Worm (Caenorhabditis elegans) whole organism, L1 larva: ENCODE results near the gene abhd-3.1.
A peak's percentile ranks its signal among the peaks of the same experiment; 100 is the strongest.

Source experiments
- C16A3.4 ChIP-seq: fragments of 150-350 bp; optimal IDR thresholded peaks from 2 replicates; lab custom pipeline; 2014; ENCODE audit warnings: missing biosample characterization, missing genetic modification characterization
- F16B12.6 ChIP-seq: fragments of 150-350 bp; optimal IDR thresholded peaks from 2 replicates; lab custom pipeline; 2014; ENCODE audit warnings: missing biosample characterization, missing genetic modification characterization
- Y116A8C.19 ChIP-seq: sonication (generic microtip); optimal IDR thresholded peaks from 2 replicates; lab custom pipeline; 2016; ENCODE audit warnings: missing compliant biosample characterization, missing genetic modification characterization, borderline replicate concordance
- aha-1 ChIP-seq: fragments of 150-350 bp; optimal IDR thresholded peaks from 2 replicates; lab custom pipeline; 2014; ENCODE audit warnings: missing biosample characterization, missing genetic modification characterization
- aly-2 ChIP-seq: fragments of 150-350 bp; optimal IDR thresholded peaks from 2 replicates; lab custom pipeline; 2014; ENCODE audit warnings: missing biosample characterization, missing genetic modification characterization
- ama-1 ChIP-seq: fragments of 150-350 bp; optimal IDR thresholded peaks from 2 replicates; lab custom pipeline; 2014
- ceh-63 ChIP-seq: fragments of 200-800 bp; sonication (Bioruptor generic); optimal IDR thresholded peaks from 2 replicates; lab custom pipeline; 2018; ENCODE audit warnings: mild to moderate bottlenecking, missing genetic modification characterization, missing compliant biosample characterization
- ceh-8 ChIP-seq: fragments of 200-800 bp; sonication (Bioruptor generic); optimal IDR thresholded peaks from 2 replicates; lab custom pipeline; 2018; ENCODE audit warnings: mild to moderate bottlenecking, missing genetic modification characterization, moderate library complexity, missing compliant biosample characterization
- ceh-82 ChIP-seq, 3 experiments: fragments of 150-350 bp in 1 of 3; sonication (generic microtip) in 2 of 3; optimal IDR thresholded peaks; 2 replicates each; lab custom pipeline; 2014 to 2017; ENCODE audit warnings: missing biosample characterization in 3 of 3, missing genetic modification characterization in 3 of 3
- ceh-88 ChIP-seq: fragments of 200-800 bp; sonication (Bioruptor generic); IDR thresholded peaks from 2 replicates; pipeline ENCODE4 v1.3.6; 2022; ENCODE audit warnings: missing genetic modification characterization, missing compliant biosample characterization
- ceh-90 ChIP-seq: sonication (generic microtip); optimal IDR thresholded peaks from 2 replicates; lab custom pipeline; 2016; ENCODE audit warnings: missing genetic modification characterization, missing compliant biosample characterization
- efl-1 ChIP-seq, 4 experiments: fragments of 150-350 bp; optimal IDR thresholded peaks in 3 of 4; peaks in 1 of 4; 1 replicate in 1 of 4; 2 replicates in 3 of 4; lab custom pipeline; 2014; ENCODE audit warnings: missing biosample characterization in 2 of 4, missing genetic modification characterization in 2 of 4, missing genetic modification reagents in 2 of 4
- egl-27 ChIP-seq, 2 experiments: fragments of 150-350 bp in 1 of 2; sonication (generic microtip); optimal IDR thresholded peaks; 3 replicates each; lab custom pipeline; 2017 to 2018; ENCODE audit warnings: missing biosample characterization in 2 of 2, missing genetic modification characterization in 2 of 2, missing genetic modification reagents in 2 of 2
- elt-2 ChIP-seq: sonication (generic microtip); optimal IDR thresholded peaks from 2 replicates; lab custom pipeline; 2016; ENCODE audit warnings: missing genetic modification characterization, mild to moderate bottlenecking, inconsistent platforms, missing compliant biosample characterization, missing genetic modification reagents
- elt-3 ChIP-seq, 6 experiments: fragments of 150-350 bp in 1 of 6; sonication (generic microtip); optimal IDR thresholded peaks; 2 replicates each; lab custom pipeline; 2017 to 2018; ENCODE audit warnings: missing biosample characterization in 6 of 6, missing genetic modification characterization in 6 of 6, inconsistent platforms in 1 of 6
- ets-5 ChIP-seq: fragments of 200-800 bp; sonication (Bioruptor generic); IDR thresholded peaks from 2 replicates; pipeline ENCODE4 v1.3.6; 2022; ENCODE audit warnings: missing genetic modification characterization, missing compliant biosample characterization
- fkh-4 ChIP-seq: sonication (generic microtip); optimal IDR thresholded peaks from 2 replicates; lab custom pipeline; 2016; ENCODE audit warnings: missing compliant biosample characterization, missing genetic modification characterization, borderline replicate concordance
- fos-1 ChIP-seq: fragments of 150-350 bp; optimal IDR thresholded peaks from 2 replicates; lab custom pipeline; 2014; ENCODE audit warnings: missing biosample characterization, missing genetic modification characterization
- grh-1 ChIP-seq: fragments of 200-800 bp; sonication (Bioruptor generic); IDR thresholded peaks from 2 replicates; pipeline ENCODE4 v1.3.6; 2022; ENCODE audit warnings: missing genetic modification reagents, missing genetic modification characterization, missing compliant biosample characterization
- hlh-17 ChIP-seq: fragments of 200-800 bp; sonication (Bioruptor generic); optimal IDR thresholded peaks from 2 replicates; lab custom pipeline; 2018; ENCODE audit warnings: missing genetic modification characterization, mild to moderate bottlenecking, missing compliant biosample characterization, moderate library complexity, borderline replicate concordance
- hlh-4 ChIP-seq: sonication (generic microtip); optimal IDR thresholded peaks from 2 replicates; lab custom pipeline; 2016; ENCODE audit warnings: mild to moderate bottlenecking, missing genetic modification characterization, missing compliant biosample characterization
- hpl-2 ChIP-seq: fragments of 150-350 bp; optimal IDR thresholded peaks from 2 replicates; lab custom pipeline; 2014; ENCODE audit warnings: missing biosample characterization, missing genetic modification reagents, missing genetic modification characterization
- irx-1 ChIP-seq: sonication (generic microtip); optimal IDR thresholded peaks from 2 replicates; lab custom pipeline; 2016; ENCODE audit warnings: missing genetic modification characterization, missing compliant biosample characterization
- jun-1 ChIP-seq: fragments of 150-350 bp; optimal IDR thresholded peaks from 2 replicates; lab custom pipeline; 2014; ENCODE audit warnings: missing biosample characterization, missing genetic modification reagents, missing genetic modification characterization
- lin-13 ChIP-seq: fragments of 150-350 bp; optimal IDR thresholded peaks from 2 replicates; lab custom pipeline; 2014; ENCODE audit warnings: missing biosample characterization, missing genetic modification reagents, missing genetic modification characterization
- lin-15B ChIP-seq: fragments of 150-350 bp; sonication (generic microtip); optimal IDR thresholded peaks from 3 replicates; lab custom pipeline; 2014; ENCODE audit warnings: missing biosample characterization, missing genetic modification characterization
- lin-35 ChIP-seq, 2 experiments: fragments of 150-350 bp; optimal IDR thresholded peaks; 2 replicates each; lab custom pipeline; 2014; ENCODE audit warnings: missing biosample characterization in 2 of 2, missing genetic modification characterization in 2 of 2, missing genetic modification reagents in 2 of 2
- lir-3 ChIP-seq: sonication (generic microtip); optimal IDR thresholded peaks from 2 replicates; lab custom pipeline; 2016; ENCODE audit warnings: mild to moderate bottlenecking, missing genetic modification characterization, moderate library complexity, missing compliant biosample characterization; ENCODE audit not compliant: poor library complexity
- lsy-2 ChIP-seq, 2 experiments: fragments of 150-350 bp; optimal IDR thresholded peaks; 2 replicates each; lab custom pipeline; 2014; ENCODE audit warnings: missing biosample characterization in 2 of 2, missing genetic modification characterization in 2 of 2
- mab-9 ChIP-seq: fragments of 200-800 bp; sonication (Bioruptor generic); IDR thresholded peaks from 2 replicates; pipeline ENCODE4 v1.3.6; 2022; ENCODE audit warnings: missing genetic modification reagents, missing genetic modification characterization, missing compliant biosample characterization
- mef-2 ChIP-seq: fragments of 150-350 bp; optimal IDR thresholded peaks from 2 replicates; lab custom pipeline; 2014; ENCODE audit warnings: missing biosample characterization, missing genetic modification characterization
- mep-1 ChIP-seq: fragments of 150-350 bp; optimal IDR thresholded peaks from 2 replicates; lab custom pipeline; 2014; ENCODE audit warnings: missing biosample characterization, missing genetic modification characterization
- nhr-11 ChIP-seq: fragments of 150-350 bp; optimal IDR thresholded peaks from 2 replicates; lab custom pipeline; 2014; ENCODE audit warnings: missing biosample characterization, missing genetic modification characterization
- nhr-20 ChIP-seq: sonication (generic microtip); optimal IDR thresholded peaks from 2 replicates; lab custom pipeline; 2016; ENCODE audit warnings: mild to moderate bottlenecking, missing genetic modification characterization, missing compliant biosample characterization
- nhr-237 ChIP-seq: fragments of 150-350 bp; optimal IDR thresholded peaks from 2 replicates; lab custom pipeline; 2014; ENCODE audit warnings: missing biosample characterization, missing genetic modification characterization
- nhr-28 ChIP-seq: fragments of 150-350 bp; optimal IDR thresholded peaks from 2 replicates; lab custom pipeline; 2014; ENCODE audit warnings: missing biosample characterization, missing genetic modification characterization
- nhr-71 ChIP-seq: sonication (generic microtip); optimal IDR thresholded peaks from 2 replicates; lab custom pipeline; 2016; ENCODE audit warnings: mild to moderate bottlenecking, missing genetic modification characterization, moderate library complexity, missing compliant biosample characterization
- nhr-76 ChIP-seq: sonication (generic microtip); optimal IDR thresholded peaks from 2 replicates; lab custom pipeline; 2017; ENCODE audit warnings: missing biosample characterization, missing genetic modification characterization
- nhr-85 ChIP-seq: sonication (generic microtip); peaks from one replicate; lab custom pipeline; 2016; ENCODE audit warnings: missing genetic modification characterization, inconsistent platforms, missing compliant biosample characterization
- pag-3 ChIP-seq: sonication (generic microtip); optimal IDR thresholded peaks from 2 replicates; lab custom pipeline; 2017; ENCODE audit warnings: missing genetic modification characterization, mild to moderate bottlenecking, missing compliant biosample characterization, antibody characterized with exemption, borderline replicate concordance; ENCODE audit not compliant: insufficient read depth
- pax-3 ChIP-seq: fragments of 200-800 bp; sonication (Bioruptor generic); optimal IDR thresholded peaks from 2 replicates; lab custom pipeline; 2018; ENCODE audit warnings: mild to moderate bottlenecking, missing genetic modification characterization, moderate library complexity, missing compliant biosample characterization
- skn-1 ChIP-seq: fragments of 150-350 bp; optimal IDR thresholded peaks from 2 replicates; lab custom pipeline; 2014; ENCODE audit warnings: missing biosample characterization, missing genetic modification characterization
- sox-4 ChIP-seq: sonication (generic microtip); optimal IDR thresholded peaks from 2 replicates; lab custom pipeline; 2016; ENCODE audit warnings: missing genetic modification characterization, missing compliant biosample characterization
- sup-37 ChIP-seq: fragments of 200-800 bp; sonication (Bioruptor generic); optimal IDR thresholded peaks from 2 replicates; lab custom pipeline; 2018; ENCODE audit warnings: mild to moderate bottlenecking, missing genetic modification characterization, missing compliant biosample characterization
- swsn-7 ChIP-seq: sonication (generic microtip); optimal IDR thresholded peaks from 2 replicates; lab custom pipeline; 2016; ENCODE audit warnings: missing genetic modification characterization, missing compliant biosample characterization
- tbx-2 ChIP-seq: sonication (generic microtip); optimal IDR thresholded peaks from 2 replicates; lab custom pipeline; 2016; ENCODE audit warnings: missing genetic modification characterization, missing compliant biosample characterization
- tlp-1 ChIP-seq: fragments of 150-350 bp; optimal IDR thresholded peaks from 2 replicates; lab custom pipeline; 2014; ENCODE audit warnings: missing biosample characterization, missing genetic modification characterization
- unc-130 ChIP-seq: fragments of 150-350 bp; optimal IDR thresholded peaks from 2 replicates; lab custom pipeline; 2017; ENCODE audit warnings: missing biosample characterization, missing genetic modification characterization, inconsistent platforms
- unc-30 ChIP-seq: sonication (generic microtip); optimal IDR thresholded peaks from 2 replicates; lab custom pipeline; 2017; ENCODE audit warnings: missing biosample characterization, missing genetic modification characterization
- vab-15 ChIP-seq: sonication (generic microtip); optimal IDR thresholded peaks from 2 replicates; lab custom pipeline; 2017; ENCODE audit warnings: missing genotype, mild to moderate bottlenecking, missing genetic modification characterization, missing compliant biosample characterization
- xbp-1 ChIP-seq: sonication (generic microtip); optimal IDR thresholded peaks from 2 replicates; lab custom pipeline; 2016; ENCODE audit warnings: missing genetic modification characterization, missing compliant biosample characterization
- zip-4 ChIP-seq: fragments of 200-800 bp; sonication (Bioruptor generic); optimal IDR thresholded peaks from 2 replicates; lab custom pipeline; 2018; ENCODE audit warnings: mild to moderate bottlenecking, missing genetic modification characterization, moderate library complexity, missing compliant biosample characterization
- ztf-11 ChIP-seq, 2 experiments: sonication (generic microtip); optimal IDR thresholded peaks; 2 replicates each; lab custom pipeline; 2016 to 2017; ENCODE audit warnings: missing genetic modification characterization in 2 of 2, missing biosample characterization in 1 of 2, missing compliant biosample characterization in 1 of 2

abhd-3.1 gene

ce11 chrV:19908854-19909253 lies 46.4 kb upstream of the abhd-3.1 start:
- TF ChIP-seq pag-3 (no peak), grh-1 (GFP tag; lab: Robert Waterston, UW) (no peak), ama-1 (lab: Kevin White, UChicago) (no peak), lsy-2 (tag; optimal IDR thresholded peaks at IDR 0.05; lab: Kevin White, UChicago) (peak; percentile 16 to 29), unc-30 (tag; lab: Kevin White, UChicago) (no peak), ceh-90 (tag; lab: Kevin White, UChicago) (no peak), fos-1 (tag; lab: Kevin White, UChicago) (no peak), F16B12.6 (tag; lab: Kevin White, UChicago) (peak; percentile 86), ztf-11 (tag; optimal IDR thresholded peaks at IDR 0.05; lab: Kevin White, UChicago) (no peak), C16A3.4 (no peak), jun-1 (no peak), nhr-11 (no peak), zip-4 (no peak), lin-13 (GFP tag; lab: Kevin White, UChicago) (no peak), sox-4 (tag; lab: Kevin White, UChicago) (no peak), ceh-63 (GFP tag; lab: Kevin White, UChicago) (no peak), elt-2 (no peak), egl-27 (tag; optimal IDR thresholded peaks at IDR 0.05; lab: Kevin White, UChicago) (no peak), hlh-4 (tag; lab: Kevin White, UChicago) (no peak), Y116A8C.19 (tag; lab: Kevin White, UChicago) (no peak), ceh-82 (tag; optimal IDR thresholded peaks at IDR 0.05; lab: Kevin White, UChicago) (peak in 1 of 3 experiments; percentile 8), xbp-1 (tag; lab: Kevin White, UChicago) (no peak), elt-3 (tag; optimal IDR thresholded peaks at IDR 0.05; lab: Kevin White, UChicago) (no peak), nhr-85 (peak; percentile 26), tlp-1 (tag; lab: Kevin White, UChicago) (no peak), nhr-237 (no peak), mab-9 (no peak), nhr-20 (tag; lab: Kevin White, UChicago) (no peak), aly-2 (tag; lab: Kevin White, UChicago) (no peak), mef-2 (tag; lab: Kevin White, UChicago) (no peak), skn-1 (tag; lab: Kevin White, UChicago) (no peak), tbx-2 (no peak), fkh-4 (tag; lab: Kevin White, UChicago) (no peak), nhr-76 (tag; lab: Kevin White, UChicago) (no peak), ceh-88 (GFP tag; lab: Robert Waterston, UW) (no peak), lin-15B (no peak), irx-1 (tag; lab: Kevin White, UChicago) (no peak), mep-1 (tag; lab: Kevin White, UChicago) (peak; percentile 41), vab-15 (no peak), lin-35 (GFP tag; optimal IDR thresholded peaks at IDR 0.05; lab: Kevin White, UChicago) (peak in 1 of 2 experiments; percentile 11), nhr-71 (tag; lab: Kevin White, UChicago) (no peak), aha-1 (no peak), hpl-2 (GFP tag; lab: Kevin White, UChicago) (no peak), nhr-28 (tag; lab: Kevin White, UChicago) (no peak), pax-3 (tag; lab: Kevin White, UChicago) (no peak), efl-1 (optimal IDR thresholded peaks at IDR 0.05; lab: Kevin White, UChicago) (peak in 1 of 2 experiments; percentile 25), efl-1 (GFP tag; optimal IDR thresholded peaks at IDR 0.05 in 1 of 2; lab: Kevin White, UChicago) (peak; percentile 38 to 88), ceh-8 (GFP tag; lab: Kevin White, UChicago) (no peak), hlh-17 (GFP tag; lab: Kevin White, UChicago) (no peak), sup-37 (GFP tag; lab: Kevin White, UChicago) (no peak), ets-5 (no peak), swsn-7 (tag; lab: Kevin White, UChicago) (no peak), lir-3 (no peak), unc-130 (tag; lab: Kevin White, UChicago) (no peak)
